Fruit fly (Drosophila melanogaster) whole organism, wandering third instar larva: ENCODE measurements around the gene Ir94g.

Source experiments
- CG32264 ChIP-seq: fragments of 200-800 bp; sonication (Bioruptor generic); optimal IDR thresholded peaks from 2 replicates; lab custom pipeline; 2016; ENCODE audit warnings: missing biosample characterization, missing genetic modification characterization
- Dif ChIP-seq: fragments of 200-275, 200-300 bp; sonication (Bioruptor generic); optimal IDR thresholded peaks from 2 replicates; lab custom pipeline; 2018; ENCODE audit warnings: missing biosample characterization, missing genetic modification characterization; ENCODE audit not compliant: partially characterized antibody
- GATAd ChIP-seq: sonication (Bioruptor generic); optimal IDR thresholded peaks from 2 replicates; lab custom pipeline; 2016; ENCODE audit warnings: missing biosample characterization, missing genetic modification characterization
- Hr78 ChIP-seq: fragments of >200 bp; optimal IDR thresholded peaks from 2 replicates; lab custom pipeline; 2017; ENCODE audit warnings: missing biosample characterization, missing genetic modification characterization
- Jra ChIP-seq: sonication (Bioruptor generic); optimal IDR thresholded peaks from 2 replicates; lab custom pipeline; 2016; ENCODE audit warnings: missing biosample characterization, missing genetic modification characterization
- Myc ChIP-seq: fragments of >200 bp; optimal IDR thresholded peaks from 2 replicates; lab custom pipeline; 2017
- lola ChIP-seq: fragments of >200 bp; optimal IDR thresholded peaks from 2 replicates; lab custom pipeline; 2017; ENCODE audit warnings: missing biosample characterization, missing genetic modification characterization
- woc ChIP-seq: sonication (Bioruptor generic); optimal IDR thresholded peaks from 2 replicates; lab custom pipeline; 2016; ENCODE audit warnings: missing biosample characterization, mild to moderate bottlenecking, missing genetic modification characterization

Ir94g gene

DNA sequence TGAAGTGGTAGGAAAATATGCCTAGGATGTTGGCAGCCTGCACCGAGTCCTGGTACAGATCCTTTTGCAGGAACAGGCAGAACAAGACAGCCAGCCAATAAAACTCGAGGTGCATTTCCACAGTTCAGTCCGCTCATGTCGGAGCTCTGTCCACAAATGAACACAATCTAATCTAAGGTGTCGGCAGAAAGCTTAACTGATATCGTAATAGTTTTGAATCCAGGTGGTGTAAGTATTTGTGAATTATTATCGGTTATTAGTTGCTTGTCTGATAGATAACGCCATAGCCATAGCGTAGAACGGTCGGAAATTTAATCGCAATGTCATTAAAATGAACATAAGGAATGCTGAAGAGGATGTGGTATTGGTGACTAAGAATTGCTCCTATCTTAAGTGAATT is 50.9 kb downstream of the Ir94g start, which contains the start of gene Ugt303B3:
Gene Ugt303B3, minus strand, starts transcription at position 159 of the 400 bp plus-strand sequence.
- TF ChIP-seq lola (no peak), Myc (lab: Kevin White, UChicago) (no peak), GATAd (GFP tag; lab: Kevin White, UChicago) (no peak), CG32264 (GFP tag; lab: Kevin White, UChicago) (no peak), Dif (GFP tag; lab: Kevin White, UChicago) (no peak), Jra (GFP tag; lab: Kevin White, UChicago) (no peak), Hr78 (GFP tag; lab: Kevin White, UChicago) (no peak), woc (GFP tag; lab: Kevin White, UChicago) (no peak)
